Fruit fly (Drosophila melanogaster) whole organism, prepupa: ENCODE data around the gene Ir8a.

Experiments used
- CG10631 ChIP-seq: fragments of 200-800 bp; sonication (Bioruptor generic); optimal IDR thresholded peaks from 2 replicates; lab custom pipeline; 2016; ENCODE audit warnings: missing biosample characterization, missing genetic modification characterization
- CG10669 ChIP-seq: fragments of 200-800 bp; sonication (Bioruptor generic); optimal IDR thresholded peaks from 3 replicates; lab custom pipeline; 2018; ENCODE audit warnings: missing biosample characterization, mild to moderate bottlenecking, missing genetic modification characterization, moderate library complexity
- CG11294 ChIP-seq: fragments of 200-800 bp; sonication (Bioruptor generic); IDR thresholded peaks from 2 replicates; pipeline ENCODE4 v1.3.6; 2022; ENCODE audit warnings: missing biosample characterization, missing genetic modification characterization
- CG11762 ChIP-seq: fragments of 200-800 bp; sonication (Bioruptor generic); optimal IDR thresholded peaks from 3 replicates; lab custom pipeline; 2016; ENCODE audit warnings: missing biosample characterization, missing genetic modification characterization; ENCODE audit not compliant: insufficient read depth
- CG11902 ChIP-seq: fragments of 200-800 bp; sonication (Bioruptor generic); optimal IDR thresholded peaks from 3 replicates; lab custom pipeline; 2016; ENCODE audit warnings: missing biosample characterization, missing genetic modification characterization
- CG1621 ChIP-seq: fragments of 200-800 bp; sonication (Bioruptor generic); optimal IDR thresholded peaks from 3 replicates; lab custom pipeline; 2018; ENCODE audit warnings: missing biosample characterization, mild to moderate bottlenecking, missing genetic modification characterization
- CG3032 ChIP-seq: fragments of 200-800 bp; optimal IDR thresholded peaks from 2 replicates; lab custom pipeline; 2019; ENCODE audit warnings: missing biosample characterization, mild to moderate bottlenecking, missing genetic modification characterization, moderate library complexity
- CG31627 ChIP-seq: fragments of 200-800 bp; sonication (Bioruptor generic); optimal IDR thresholded peaks from 3 replicates; lab custom pipeline; 2016; ENCODE audit warnings: missing biosample characterization, missing genetic modification characterization
- CG32006 ChIP-seq: fragments of 200-800 bp; sonication (Bioruptor generic); optimal IDR thresholded peaks from 3 replicates; lab custom pipeline; 2017; ENCODE audit warnings: missing biosample characterization, mild to moderate bottlenecking, missing genetic modification characterization
- CG3919 ChIP-seq: fragments of 200-800 bp; sonication (Bioruptor generic); optimal IDR thresholded peaks from 3 replicates; lab custom pipeline; 2016; ENCODE audit warnings: missing biosample characterization, missing genetic modification characterization
- CG6163 ChIP-seq: fragments of 200-800 bp; sonication (Bioruptor generic); IDR thresholded peaks from 3 replicates; pipeline ENCODE4 v1.3.6; 2022; ENCODE audit warnings: missing biosample characterization, missing genetic modification characterization
- CG6276 ChIP-seq: fragments of 200-800 bp; sonication (Bioruptor generic); optimal IDR thresholded peaks from 2 replicates; lab custom pipeline; 2017; ENCODE audit warnings: missing biosample characterization, mild to moderate bottlenecking, missing genetic modification characterization
- CG6808 ChIP-seq: fragments of 200-800 bp; sonication (Bioruptor generic); optimal IDR thresholded peaks from 3 replicates; lab custom pipeline; 2017; ENCODE audit warnings: missing biosample characterization, missing genetic modification characterization, mild to moderate bottlenecking, moderate library complexity, missing genetic modification reagents
- CG6854 ChIP-seq: fragments of 200-800 bp; sonication (Bioruptor generic); optimal IDR thresholded peaks from 2 replicates; lab custom pipeline; 2017; ENCODE audit warnings: missing biosample characterization, mild to moderate bottlenecking, missing genetic modification characterization
- CG7368 ChIP-seq: fragments of 200-800 bp; sonication (Bioruptor generic); optimal IDR thresholded peaks from 3 replicates; lab custom pipeline; 2016; ENCODE audit warnings: missing biosample characterization, missing genetic modification characterization
- CG8632 ChIP-seq: fragments of 200-800 bp; sonication (Bioruptor generic); optimal IDR thresholded peaks from 3 replicates; lab custom pipeline; 2016; ENCODE audit warnings: missing biosample characterization, missing genetic modification characterization
- CG9139 ChIP-seq: fragments of 200-800 bp; sonication (Bioruptor generic); optimal IDR thresholded peaks from 3 replicates; lab custom pipeline; 2017; ENCODE audit warnings: missing biosample characterization, mild to moderate bottlenecking, missing genetic modification characterization
- Eip75B ChIP-seq: fragments of 200-800 bp; sonication (Bioruptor generic); optimal IDR thresholded peaks from 3 replicates; lab custom pipeline; 2016; ENCODE audit warnings: missing biosample characterization, missing genetic modification characterization
- Eip78C ChIP-seq: fragments of 200-800 bp; sonication (Bioruptor generic); peaks from one replicate; lab custom pipeline; 2016; ENCODE audit warnings: missing biosample characterization, missing genetic modification characterization
- Eip93F ChIP-seq: fragments of 200-800 bp; sonication (Bioruptor generic); optimal IDR thresholded peaks from 2 replicates; lab custom pipeline; 2016; ENCODE audit warnings: missing biosample characterization, mild to moderate bottlenecking, missing genetic modification characterization
- Ets96B ChIP-seq: fragments of 200-800 bp; optimal IDR thresholded peaks from 2 replicates; lab custom pipeline; 2019; ENCODE audit warnings: missing biosample characterization, mild to moderate bottlenecking, missing genetic modification characterization, moderate library complexity
- Hr39 ChIP-seq: fragments of 200-800 bp; sonication (Bioruptor generic); optimal IDR thresholded peaks from 2 replicates; lab custom pipeline; 2016; ENCODE audit warnings: missing biosample characterization, missing genetic modification characterization
- Lpt ChIP-seq: fragments of 200-800 bp; sonication (Bioruptor generic); optimal IDR thresholded peaks from 3 replicates; lab custom pipeline; 2016; ENCODE audit warnings: missing biosample characterization, missing genetic modification characterization
- Met ChIP-seq: fragments of 200-800 bp; sonication (Bioruptor generic); optimal IDR thresholded peaks from 3 replicates; lab custom pipeline; 2016; ENCODE audit warnings: missing biosample characterization, missing genetic modification characterization
- OdsH ChIP-seq: fragments of 200-800 bp; sonication (Bioruptor generic); optimal IDR thresholded peaks from 3 replicates; lab custom pipeline; 2016; ENCODE audit warnings: missing biosample characterization, missing genetic modification characterization
- Sox14 ChIP-seq: fragments of 200-800 bp; sonication (Bioruptor generic); optimal IDR thresholded peaks from 3 replicates; lab custom pipeline; 2016; ENCODE audit warnings: missing biosample characterization, missing genetic modification characterization
- acj6 ChIP-seq: fragments of 200-800 bp; sonication (Bioruptor generic); optimal IDR thresholded peaks from 3 replicates; lab custom pipeline; 2016; ENCODE audit warnings: missing biosample characterization, missing genetic modification characterization
- dsx ChIP-seq: fragments of 200-800 bp; optimal IDR thresholded peaks from 3 replicates; lab custom pipeline; 2019; ENCODE audit warnings: missing biosample characterization, mild to moderate bottlenecking, missing genetic modification characterization, moderate library complexity; ENCODE audit not compliant: poor library complexity, severe bottlenecking
- eg ChIP-seq: fragments of 200-800 bp; sonication (Bioruptor generic); IDR thresholded peaks from 3 replicates; pipeline ENCODE4 v1.3.6; 2022; ENCODE audit warnings: missing biosample characterization, missing genetic modification characterization
- esn ChIP-seq: fragments of 200-800 bp; sonication (Bioruptor generic); optimal IDR thresholded peaks from 2 replicates; lab custom pipeline; 2016; ENCODE audit warnings: missing biosample characterization, mild to moderate bottlenecking, missing genetic modification characterization, moderate library complexity
- fd59A ChIP-seq: fragments of 200-800 bp; sonication (Bioruptor generic); optimal IDR thresholded peaks from 2 replicates; lab custom pipeline; 2017; ENCODE audit warnings: missing biosample characterization, mild to moderate bottlenecking, missing genetic modification characterization, missing genetic modification reagents
- fd85E ChIP-seq: fragments of 200-800 bp; sonication (Bioruptor generic); optimal IDR thresholded peaks from 3 replicates; lab custom pipeline; 2016; ENCODE audit warnings: missing biosample characterization, missing genetic modification characterization
- net ChIP-seq: fragments of 200-800 bp; sonication (Bioruptor generic); optimal IDR thresholded peaks from 3 replicates; lab custom pipeline; 2016; ENCODE audit warnings: missing biosample characterization, missing genetic modification characterization
- salr ChIP-seq, 2 experiments: fragments of 200-800 bp; sonication (Bioruptor generic); optimal IDR thresholded peaks; 3 replicates each; lab custom pipeline; 2016 to 2018; ENCODE audit warnings: missing biosample characterization in 2 of 2, missing genetic modification characterization in 2 of 2, mild to moderate bottlenecking in 1 of 2
- ss ChIP-seq, 2 experiments: fragments of 200-800 bp; sonication (Bioruptor generic); optimal IDR thresholded peaks; 2 replicates in 1 of 2; 3 replicates in 1 of 2; lab custom pipeline; 2017 to 2018; ENCODE audit warnings: mild to moderate bottlenecking in 2 of 2, missing biosample characterization in 2 of 2, missing genetic modification characterization in 2 of 2, moderate library complexity in 1 of 2
- topi ChIP-seq: fragments of 200-800 bp; sonication (Bioruptor generic); optimal IDR thresholded peaks from 3 replicates; lab custom pipeline; 2016; ENCODE audit warnings: missing biosample characterization, missing genetic modification characterization
- vri ChIP-seq: fragments of 200-800 bp; sonication (Bioruptor generic); optimal IDR thresholded peaks from 3 replicates; lab custom pipeline; 2016; ENCODE audit warnings: missing biosample characterization, mild to moderate bottlenecking, missing genetic modification characterization

The Ir8a gene

dm6 chrX:9193604-9194003 is 42.8 kb downstream of the Ir8a start, which contains the start of gene CG12106 (continued):
- TF ChIP-seq CG10631 (GFP tag; lab: Kevin White, UChicago): peak; percentile 17
- peak; percentile 47 for TF ChIP-seq acj6 (GFP tag; lab: Kevin White, UChicago)
- TF ChIP-seq Sox14 (GFP tag; lab: Kevin White, UChicago): peak; percentile 45
- no peak for TF ChIP-seq CG6163 (GFP tag; lab: Robert Waterston, UW)
- no peak for TF ChIP-seq CG7368 (GFP tag; lab: Kevin White, UChicago)
- TF ChIP-seq net (GFP tag; lab: Kevin White, UChicago): no peak
- peak; percentile 7 for TF ChIP-seq CG11902 (GFP tag; lab: Kevin White, UChicago)
- peak; percentile 42 for TF ChIP-seq Eip75B (GFP tag; lab: Kevin White, UChicago)
- peak; percentile 60 for TF ChIP-seq topi (GFP tag; lab: Kevin White, UChicago)
- TF ChIP-seq CG32006: no peak
- TF ChIP-seq eg (GFP tag; lab: Robert Waterston, UW): no peak
- no peak for TF ChIP-seq ss (GFP tag; optimal IDR thresholded peaks at IDR 0.05; lab: Kevin White, UChicago)
- TF ChIP-seq CG3032: peak; percentile 56
- no peak for TF ChIP-seq Eip93F (GFP tag; lab: Kevin White, UChicago)
- TF ChIP-seq CG6276 (GFP tag; lab: Kevin White, UChicago): no peak
- peak; percentile 87 for TF ChIP-seq Eip78C (GFP tag; lab: Kevin White, UChicago)
- no peak for TF ChIP-seq CG8632 (GFP tag; lab: Kevin White, UChicago)
- TF ChIP-seq Hr39 (GFP tag; lab: Kevin White, UChicago): peak; percentile 64
- peak; percentile 53 for TF ChIP-seq CG10669 (GFP tag; lab: Kevin White, UChicago)
- TF ChIP-seq salr (GFP tag; optimal IDR thresholded peaks at IDR 0.05; lab: Kevin White, UChicago): no peak
- 0 out of 2 replicates have a peak, but pooled peaks have one; percentile 40 for TF ChIP-seq CG11294 (GFP tag; lab: Robert Waterston, UW)
- no peak for TF ChIP-seq fd59A (GFP tag; lab: Kevin White, UChicago)
- TF ChIP-seq dsx (GFP tag; lab: Kevin White, UChicago): no peak
- TF ChIP-seq CG6854 (GFP tag; lab: Kevin White, UChicago): no peak
- no peak for TF ChIP-seq CG3919 (GFP tag; lab: Kevin White, UChicago)
- TF ChIP-seq Lpt (GFP tag; lab: Kevin White, UChicago): no peak
- TF ChIP-seq fd85E (GFP tag; lab: Kevin White, UChicago): no peak
- peak; percentile 56 for TF ChIP-seq esn (GFP tag; lab: Kevin White, UChicago)
- no peak for TF ChIP-seq CG6808 (GFP tag; lab: Kevin White, UChicago)
- TF ChIP-seq OdsH (GFP tag; lab: Kevin White, UChicago): peak; percentile 60
- peak; percentile 21 for TF ChIP-seq CG11762 (GFP tag; lab: Kevin White, UChicago)
- TF ChIP-seq Met (GFP tag; lab: Kevin White, UChicago): peak; percentile 52
- TF ChIP-seq CG1621: peak; percentile 31
- TF ChIP-seq CG9139 (GFP tag; lab: Kevin White, UChicago): no peak
- no peak for TF ChIP-seq Ets96B (tag; lab: Kevin White, UChicago)
- TF ChIP-seq, all 60 proteins: peak for 29

dm6 chrX:9192429-9192828 is 44.0 kb downstream of the Ir8a start, which contains the start of gene CG12056:
Gene CG12056 (plus strand): TSS chrX:9192669.
- TF ChIP-seq vri (GFP tag; lab: Kevin White, UChicago) (no peak), Hr39 (GFP tag; lab: Kevin White, UChicago) (no peak), CG31627 (GFP tag; lab: Kevin White, UChicago) (no peak), Eip78C (GFP tag; lab: Kevin White, UChicago) (peak; percentile 9)

dm6 chrX:9191357-9191756 is 45.0 kb downstream of the Ir8a start, which contains the start of gene CG12057:
Gene CG12057 (plus strand): TSS chrX:9191657.
- no peak for TF ChIP-seq CG32006
- TF ChIP-seq CG6854 (GFP tag; lab: Kevin White, UChicago): no peak
- no peak for TF ChIP-seq net (GFP tag; lab: Kevin White, UChicago)
- TF ChIP-seq CG31627 (GFP tag; lab: Kevin White, UChicago): no peak
- TF ChIP-seq CG6276 (GFP tag; lab: Kevin White, UChicago): no peak
- no peak for TF ChIP-seq CG3919 (GFP tag; lab: Kevin White, UChicago)
- TF ChIP-seq, all 60 proteins: peak for 0
